Fruit fly (Drosophila melanogaster): ENCODE measurements around the gene CG32365.
A peak's percentile ranks its signal among the peaks of the same experiment; 100 is the strongest.

CG32365 gene

DNA sequence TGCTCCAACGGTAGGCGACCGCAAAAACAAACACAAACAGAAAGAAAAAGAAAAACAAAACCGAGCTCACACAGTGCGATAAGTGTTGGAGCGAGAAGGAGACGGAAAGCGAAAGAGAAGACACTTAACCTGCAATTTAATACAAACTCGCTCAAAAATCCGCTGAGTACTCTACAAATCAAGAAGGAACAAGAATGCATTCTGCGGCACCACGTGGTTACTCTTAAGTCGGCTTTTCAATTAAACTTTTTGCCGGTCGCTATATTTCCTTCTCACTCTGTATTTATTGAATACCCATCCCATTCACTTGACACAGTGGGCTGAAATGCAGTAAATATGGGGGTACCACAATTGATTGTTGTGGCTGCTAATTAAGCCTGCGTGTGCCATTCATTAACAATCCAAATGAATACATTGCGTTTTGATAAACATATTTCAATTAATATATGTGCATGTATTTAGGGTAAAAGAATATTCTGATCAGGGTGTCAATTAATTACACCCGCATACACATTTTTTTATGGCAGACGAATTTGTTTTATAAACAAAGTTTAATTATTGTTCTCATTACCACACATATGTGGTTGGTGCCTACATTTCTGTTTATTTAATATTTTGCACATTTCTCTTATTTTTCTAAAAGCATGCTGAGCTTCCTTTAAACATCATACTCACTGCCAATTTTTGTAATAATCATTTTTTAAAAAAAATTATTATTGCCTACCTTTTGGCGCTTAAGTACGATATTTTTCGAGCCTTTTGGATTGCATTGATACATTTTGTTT, 6.4 kb upstream of the CG32365 start (continued):
- no peak for TF ChIP-seq CG10543 (GFP tag; optimal IDR thresholded peaks at IDR 0.05)
- no peak for TF ChIP-seq CG1792 (GFP tag; optimal IDR thresholded peaks at IDR 0.05)
- TF ChIP-seq Drgx (GFP tag; IDR thresholded peaks at IDR 0.05) = 0 out of 2 replicates have a peak, but pooled peaks have one; percentile 7
- no peak for TF ChIP-seq lov (optimal IDR thresholded peaks at IDR 0.05)
- no peak for TF ChIP-seq lov (GFP tag; IDR thresholded peaks at IDR 0.05)
- TF ChIP-seq CG31441 (GFP tag; IDR thresholded peaks at IDR 0.05) = peak; percentile 47; the same call in 1 of the 2 replicates
- TF ChIP-seq cg (GFP tag; optimal IDR thresholded peaks at IDR 0.05) = no peak
- peak; percentile 5 for TF ChIP-seq zfh2 (GFP tag; optimal IDR thresholded peaks at IDR 0.05)
- peak; percentile 20 for TF ChIP-seq odd (GFP tag; optimal IDR thresholded peaks at IDR 0.05)
- no peak for TF ChIP-seq Hr3 (GFP tag; optimal IDR thresholded peaks at IDR 0.05)
- no peak for TF ChIP-seq gsb (GFP tag; IDR thresholded peaks at IDR 0.05)
- no peak for TF ChIP-seq H15 (GFP tag; IDR thresholded peaks at IDR 0.05)
- no peak for TF ChIP-seq Nf-YA (GFP tag; IDR thresholded peaks at IDR 0.05)
- no peak for TF ChIP-seq ERR (GFP tag; optimal IDR thresholded peaks at IDR 0.05)
- TF ChIP-seq BtbVII (GFP tag; optimal IDR thresholded peaks at IDR 0.05) = no peak
- TF ChIP-seq vvl (GFP tag; IDR thresholded peaks at IDR 0.05) = peak; percentile 10; the same call in 1 of the 2 replicates
- peak; percentile 69 for TF ChIP-seq CG9437 (GFP tag; optimal IDR thresholded peaks at IDR 0.05)
- no peak for TF ChIP-seq da (GFP tag; optimal IDR thresholded peaks at IDR 0.05)
- no peak for TF ChIP-seq cad (GFP tag; optimal IDR thresholded peaks at IDR 0.05)
- no peak for TF ChIP-seq CG15073 (GFP tag; optimal IDR thresholded peaks at IDR 0.05)
- TF ChIP-seq CG3726 (GFP tag; IDR thresholded peaks at IDR 0.05) = no peak
- peak; percentile 42 for TF ChIP-seq CG7839 (tag; optimal IDR thresholded peaks at IDR 0.05)
- TF ChIP-seq Hr51 (GFP tag; optimal IDR thresholded peaks at IDR 0.05) = peak in 1 of 2 experiments; percentile 40
- no peak for TF ChIP-seq CG11398 (GFP tag; optimal IDR thresholded peaks at IDR 0.05)
- TF ChIP-seq CG32772 (GFP tag; IDR thresholded peaks at IDR 0.05) = no peak
- no peak for TF ChIP-seq Dad (GFP tag; optimal IDR thresholded peaks at IDR 0.05)
- no peak for TF ChIP-seq chm (GFP tag; IDR thresholded peaks at IDR 0.05)
- TF ChIP-seq otp (GFP tag; IDR thresholded peaks at IDR 0.05) = 0 out of 3 replicates have a peak, but pooled peaks have one; percentile 11
- no peak for TF ChIP-seq mld (GFP tag; IDR thresholded peaks at IDR 0.05; ENCODE audit: partially characterized antibody)
- no peak for TF ChIP-seq Abd-B (GFP tag; optimal IDR thresholded peaks at IDR 0.05)
- no peak for TF ChIP-seq ato (GFP tag; IDR thresholded peaks at IDR 0.05; ENCODE audit: partially characterized antibody)
- no peak for TF ChIP-seq sim (GFP tag; IDR thresholded peaks at IDR 0.05)
- TF ChIP-seq CG2712 (tag; optimal IDR thresholded peaks at IDR 0.05) = peak; percentile 3
- no peak for TF ChIP-seq CG5245 (GFP tag; optimal IDR thresholded peaks at IDR 0.05)
- TF ChIP-seq ranshi (GFP tag; IDR thresholded peaks at IDR 0.05) = no peak
- no peak for TF ChIP-seq CG3995 (GFP tag; optimal IDR thresholded peaks at IDR 0.05)
- peak; percentile 21 for TF ChIP-seq CG16815 (GFP tag; optimal IDR thresholded peaks at IDR 0.05)
- no peak for TF ChIP-seq CG12236 (GFP tag; optimal IDR thresholded peaks at IDR 0.05)
- no peak for TF ChIP-seq hkb (optimal IDR thresholded peaks at IDR 0.05)
- 0 out of 2 replicates have a peak, but pooled peaks have one; percentile 16 for TF ChIP-seq hkb (GFP tag; IDR thresholded peaks at IDR 0.05)
- no peak for TF ChIP-seq CG6272 (GFP tag; IDR thresholded peaks at IDR 0.05)
- no peak for TF ChIP-seq CG30020 (tag; optimal IDR thresholded peaks at IDR 0.05)
- TF ChIP-seq CG18764 (GFP tag; optimal IDR thresholded peaks at IDR 0.05) = no peak
- no peak for TF ChIP-seq gro (GFP tag; optimal IDR thresholded peaks at IDR 0.05)
- TF ChIP-seq onecut (GFP tag; IDR thresholded peaks at IDR 0.05) = no peak
- TF ChIP-seq zf30C (GFP tag; optimal IDR thresholded peaks at IDR 0.05) = no peak
- no peak for TF ChIP-seq abd-A (tag; optimal IDR thresholded peaks at IDR 0.05)
- no peak for TF ChIP-seq CG8765 (GFP tag; IDR thresholded peaks at IDR 0.05)
- peak; percentile 50; the same call in 1 of the 3 replicates for TF ChIP-seq z (GFP tag; IDR thresholded peaks at IDR 0.05)
- TF ChIP-seq CG1024 (GFP tag; IDR thresholded peaks at IDR 0.05) = no peak
- no peak for TF ChIP-seq Ada2b (GFP tag; IDR thresholded peaks at IDR 0.05)

Data from whole organism, embryonic.